Worm (Caenorhabditis elegans) whole organism, late embryonic: ENCODE measurements around the gene nlp-27.

Source experiments
- Y22D7AL.16 ChIP-seq: sonication (generic microtip); optimal IDR thresholded peaks from 2 replicates; lab custom pipeline; 2016; ENCODE audit warnings: missing genetic modification characterization, missing compliant biosample characterization
- ceh-45 ChIP-seq: fragments of 200-800 bp; sonication (Bioruptor generic); IDR thresholded peaks from 2 replicates; pipeline ENCODE4 v1.3.6; 2022; ENCODE audit warnings: missing genetic modification reagents, missing genetic modification characterization, missing compliant biosample characterization
- ceh-9 ChIP-seq: sonication (generic microtip); optimal IDR thresholded peaks from 2 replicates; lab custom pipeline; 2016; ENCODE audit warnings: mild to moderate bottlenecking, missing genetic modification characterization, inconsistent platforms, missing compliant biosample characterization
- mec-3 ChIP-seq: sonication (generic microtip); optimal IDR thresholded peaks from 2 replicates; lab custom pipeline; 2016; ENCODE audit warnings: borderline replicate concordance, missing genetic modification characterization, missing compliant biosample characterization
- tbx-2 ChIP-seq: sonication (generic microtip); optimal IDR thresholded peaks from 2 replicates; lab custom pipeline; 2016; ENCODE audit warnings: missing genetic modification characterization, missing compliant biosample characterization
- ttx-3 ChIP-seq: sonication (generic microtip); optimal IDR thresholded peaks from 2 replicates; lab custom pipeline; 2016; ENCODE audit warnings: missing genetic modification reagents, missing genetic modification characterization, missing compliant biosample characterization
- unc-86 ChIP-seq: sonication (generic microtip); optimal IDR thresholded peaks from 2 replicates; lab custom pipeline; 2016; ENCODE audit warnings: missing genetic modification characterization, missing compliant biosample characterization

- TF ChIP-seq ttx-3 (no peak), Y22D7AL.16 (tag; lab: Kevin White, UChicago) (no peak), ceh-45 (GFP tag; lab: Robert Waterston, UW) (no peak), tbx-2 (tag; lab: Kevin White, UChicago) (no peak), mec-3 (tag; lab: Kevin White, UChicago) (no peak), ceh-9 (no peak), unc-86 (no peak)
Observed at ce11 chrV:3949723-3950122, 39.5 kb upstream of the nlp-27 start, which contains the start of gene dach-1.
